Worm (Caenorhabditis elegans) whole organism, late embryonic: ENCODE data around the gene dnj-11.

Experiments
- C08G9.2 ChIP-seq: sonication (generic microtip); optimal IDR thresholded peaks from 2 replicates; lab custom pipeline; 2016; ENCODE audit warnings: mild to moderate bottlenecking, missing genetic modification characterization, moderate library complexity, missing compliant biosample characterization
- C38D4.7 ChIP-seq: fragments of 200-800 bp; sonication (Bioruptor generic); optimal IDR thresholded peaks from 2 replicates; lab custom pipeline; 2018; ENCODE audit warnings: mild to moderate bottlenecking, missing genetic modification characterization, moderate library complexity, missing compliant biosample characterization
- F13H6.1 ChIP-seq: sonication (generic microtip); optimal IDR thresholded peaks from 2 replicates; lab custom pipeline; 2016; ENCODE audit warnings: missing genetic modification characterization, missing compliant biosample characterization
- K02D7.2 ChIP-seq: sonication (generic microtip); optimal IDR thresholded peaks from 2 replicates; lab custom pipeline; 2017; ENCODE audit warnings: mild to moderate bottlenecking, missing genetic modification characterization, missing compliant biosample characterization
- K09A11.1 ChIP-seq: sonication (generic microtip); optimal IDR thresholded peaks from 2 replicates; lab custom pipeline; 2017; ENCODE audit warnings: antibody characterized with exemption, mild to moderate bottlenecking, missing genetic modification characterization, missing compliant biosample characterization; ENCODE audit not compliant: insufficient read depth
- T23F11.4 ChIP-seq: fragments of 200-800 bp; sonication (Bioruptor generic); optimal IDR thresholded peaks from 2 replicates; lab custom pipeline; 2018; ENCODE audit warnings: mild to moderate bottlenecking, missing genetic modification characterization, missing compliant biosample characterization
- ahr-1 ChIP-seq: sonication (generic microtip); optimal IDR thresholded peaks from 2 replicates; lab custom pipeline; 2016; ENCODE audit warnings: missing genetic modification characterization, missing compliant biosample characterization
- ceh-19 ChIP-seq: fragments of 200-800 bp; sonication (Bioruptor generic); optimal IDR thresholded peaks from 2 replicates; lab custom pipeline; 2018; ENCODE audit warnings: mild to moderate bottlenecking, missing genetic modification characterization, missing compliant biosample characterization
- ceh-22 ChIP-seq: sonication (generic microtip); optimal IDR thresholded peaks from 2 replicates; lab custom pipeline; 2017; ENCODE audit warnings: missing biosample characterization, missing genetic modification characterization
- ceh-30 ChIP-seq: fragments of 150-350 bp; optimal IDR thresholded peaks from 2 replicates; lab custom pipeline; 2014; ENCODE audit warnings: missing biosample characterization, missing genetic modification characterization
- ceh-31 ChIP-seq: sonication (generic microtip); optimal IDR thresholded peaks from 2 replicates; lab custom pipeline; 2016; ENCODE audit warnings: missing genetic modification characterization, missing compliant biosample characterization
- ceh-34 ChIP-seq: sonication (generic microtip); optimal IDR thresholded peaks from 2 replicates; lab custom pipeline; 2016; ENCODE audit warnings: mild to moderate bottlenecking, missing genetic modification characterization, missing compliant biosample characterization
- ceh-45 ChIP-seq: fragments of 200-800 bp; sonication (Bioruptor generic); IDR thresholded peaks from 2 replicates; pipeline ENCODE4 v1.3.6; 2022; ENCODE audit warnings: missing genetic modification reagents, missing genetic modification characterization, missing compliant biosample characterization
- ceh-48 ChIP-seq: sonication (generic microtip); optimal IDR thresholded peaks from 2 replicates; lab custom pipeline; 2016; ENCODE audit warnings: missing genetic modification characterization, inconsistent platforms, missing compliant biosample characterization
- ceh-6 ChIP-seq: fragments of 200-800 bp; sonication (Bioruptor generic); optimal IDR thresholded peaks from 2 replicates; lab custom pipeline; 2018; ENCODE audit warnings: mild to moderate bottlenecking, missing genetic modification characterization, missing compliant biosample characterization
- ceh-9 ChIP-seq: sonication (generic microtip); optimal IDR thresholded peaks from 2 replicates; lab custom pipeline; 2016; ENCODE audit warnings: mild to moderate bottlenecking, missing genetic modification characterization, inconsistent platforms, missing compliant biosample characterization
- che-1 ChIP-seq: sonication (generic microtip); optimal IDR thresholded peaks from 2 replicates; lab custom pipeline; 2016; ENCODE audit warnings: mild to moderate bottlenecking, missing genetic modification characterization, missing compliant biosample characterization
- elt-2 ChIP-seq: sonication (generic microtip); optimal IDR thresholded peaks from 2 replicates; lab custom pipeline; 2016; ENCODE audit warnings: missing genetic modification reagents, missing genetic modification characterization, missing compliant biosample characterization
- elt-4 ChIP-seq: sonication (generic microtip); optimal IDR thresholded peaks from 2 replicates; lab custom pipeline; 2016; ENCODE audit warnings: missing genetic modification characterization, missing compliant biosample characterization
- ets-4 ChIP-seq: sonication (generic microtip); optimal IDR thresholded peaks from 2 replicates; lab custom pipeline; 2016; ENCODE audit warnings: missing genetic modification characterization, missing compliant biosample characterization
- eyg-1 ChIP-seq: sonication (generic microtip); optimal IDR thresholded peaks from 2 replicates; lab custom pipeline; 2016; ENCODE audit warnings: missing genotype, missing genetic modification characterization, missing compliant biosample characterization
- fax-1 ChIP-seq: sonication (generic microtip); optimal IDR thresholded peaks from 2 replicates; lab custom pipeline; 2016; ENCODE audit warnings: missing genotype, missing genetic modification characterization, missing compliant biosample characterization
- fkh-10 ChIP-seq: fragments of 150-350 bp; optimal IDR thresholded peaks from 2 replicates; lab custom pipeline; 2014; ENCODE audit warnings: missing biosample characterization, missing genetic modification reagents, missing genetic modification characterization
- gmeb-2 ChIP-seq: sonication (generic microtip); optimal IDR thresholded peaks from 2 replicates; lab custom pipeline; 2016; ENCODE audit warnings: missing genetic modification characterization, inconsistent platforms, missing compliant biosample characterization
- hlh-13 ChIP-seq: fragments of 200-800 bp; sonication (Bioruptor generic); optimal IDR thresholded peaks from 2 replicates; lab custom pipeline; 2018; ENCODE audit warnings: mild to moderate bottlenecking, missing genetic modification characterization, missing compliant biosample characterization
- hlh-15 ChIP-seq: sonication (generic microtip); optimal IDR thresholded peaks from 2 replicates; lab custom pipeline; 2016; ENCODE audit warnings: missing genetic modification characterization, missing compliant biosample characterization
- lim-6 ChIP-seq: sonication (generic microtip); optimal IDR thresholded peaks from 2 replicates; lab custom pipeline; 2016; ENCODE audit warnings: missing genetic modification characterization, missing compliant biosample characterization
- lin-11 ChIP-seq: fragments of 200-800 bp; sonication (Bioruptor generic); optimal IDR thresholded peaks from 2 replicates; lab custom pipeline; 2018; ENCODE audit warnings: mild to moderate bottlenecking, missing genetic modification characterization, missing compliant biosample characterization
- nfya-1 ChIP-seq: sonication (generic microtip); optimal IDR thresholded peaks from 2 replicates; lab custom pipeline; 2017; ENCODE audit warnings: missing genetic modification characterization, mild to moderate bottlenecking, missing compliant biosample characterization, antibody characterized with exemption, moderate library complexity
- nhr-232 ChIP-seq: sonication (generic microtip); optimal IDR thresholded peaks from 2 replicates; lab custom pipeline; 2016; ENCODE audit warnings: missing genetic modification characterization, missing compliant biosample characterization
- odd-2 ChIP-seq: sonication (generic microtip); optimal IDR thresholded peaks from 2 replicates; lab custom pipeline; 2017; ENCODE audit warnings: antibody characterized with exemption, mild to moderate bottlenecking, missing genetic modification characterization, missing compliant biosample characterization
- pag-3 ChIP-seq: sonication (generic microtip); optimal IDR thresholded peaks from 2 replicates; lab custom pipeline; 2016; ENCODE audit warnings: missing compliant biosample characterization, missing genetic modification characterization, borderline replicate concordance
- pha-2 ChIP-seq: sonication (generic microtip); optimal IDR thresholded peaks from 2 replicates; lab custom pipeline; 2017; ENCODE audit warnings: mild to moderate bottlenecking, missing genetic modification characterization, missing compliant biosample characterization
- pqm-1 ChIP-seq: sonication (generic microtip); optimal IDR thresholded peaks from 2 replicates; lab custom pipeline; 2016; ENCODE audit warnings: missing genetic modification characterization, missing compliant biosample characterization
- pros-1 ChIP-seq: fragments of 150-350 bp; optimal IDR thresholded peaks from 2 replicates; lab custom pipeline; 2014; ENCODE audit warnings: missing biosample characterization, missing genetic modification reagents, missing genetic modification characterization
- sox-4 ChIP-seq: sonication (generic microtip); optimal IDR thresholded peaks from 2 replicates; lab custom pipeline; 2017; ENCODE audit warnings: mild to moderate bottlenecking, missing genetic modification characterization, inconsistent platforms, missing compliant biosample characterization
- syd-9 ChIP-seq: sonication (generic microtip); optimal IDR thresholded peaks from 2 replicates; lab custom pipeline; 2016; ENCODE audit warnings: mild to moderate bottlenecking, missing genetic modification characterization, moderate library complexity, missing compliant biosample characterization
- tbx-2 ChIP-seq: sonication (generic microtip); optimal IDR thresholded peaks from 2 replicates; lab custom pipeline; 2016; ENCODE audit warnings: missing genetic modification characterization, missing compliant biosample characterization

dnj-11 gene

DNA sequence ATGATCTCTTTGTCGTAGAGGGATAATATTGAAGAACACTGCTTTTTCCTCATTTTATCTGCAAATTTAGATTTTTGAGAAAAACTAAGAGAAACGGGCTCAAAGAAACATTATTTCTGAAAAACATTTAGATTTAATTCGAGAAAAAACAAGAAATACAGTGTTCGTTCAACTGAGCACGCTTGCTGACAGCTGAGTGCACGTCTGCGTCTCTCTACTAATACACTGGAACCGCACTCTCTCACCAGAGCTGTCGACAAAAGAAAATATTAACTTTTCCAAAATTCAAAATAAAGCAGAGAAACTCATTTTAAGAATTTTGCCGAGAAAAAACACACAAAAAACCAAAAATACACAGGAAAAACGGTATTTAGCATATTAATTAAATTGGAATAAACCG lies 27.6 kb downstream of the dnj-11 start, which contains the start of gene drh-1:
Gene drh-1, minus strand, starts transcription at position 58 of the 400 bp plus-strand sequence.
- no peak for TF ChIP-seq pag-3 (tag; lab: Kevin White, UChicago)
- no peak for TF ChIP-seq ceh-45 (GFP tag; lab: Robert Waterston, UW)
- no peak for TF ChIP-seq ceh-22
- no peak for TF ChIP-seq hlh-13 (GFP tag; lab: Kevin White, UChicago)
- TF ChIP-seq F13H6.1 (tag; lab: Kevin White, UChicago), result no peak
- no peak for TF ChIP-seq lin-11 (tag; lab: Kevin White, UChicago)
- no peak for TF ChIP-seq ceh-48 (tag; lab: Kevin White, UChicago)
- no peak for TF ChIP-seq sox-4
- TF ChIP-seq K02D7.2, result no peak
- no peak for TF ChIP-seq eyg-1 (tag; lab: Kevin White, UChicago)
- no peak for TF ChIP-seq pros-1 (tag; lab: Kevin White, UChicago)
- TF ChIP-seq ets-4 (tag; lab: Kevin White, UChicago), result no peak
- TF ChIP-seq gmeb-2 (tag; lab: Kevin White, UChicago), result no peak
- TF ChIP-seq che-1 (tag; lab: Kevin White, UChicago), result no peak
- no peak for TF ChIP-seq fkh-10 (GFP tag; lab: Kevin White, UChicago)
- TF ChIP-seq K09A11.1 (tag; lab: Kevin White, UChicago), result no peak
- no peak for TF ChIP-seq pha-2 (tag; lab: Kevin White, UChicago)
- TF ChIP-seq tbx-2 (tag; lab: Kevin White, UChicago), result no peak
- TF ChIP-seq elt-4, result no peak
- TF ChIP-seq ahr-1, result no peak
- TF ChIP-seq, all 69 proteins: peak for 0

DNA sequence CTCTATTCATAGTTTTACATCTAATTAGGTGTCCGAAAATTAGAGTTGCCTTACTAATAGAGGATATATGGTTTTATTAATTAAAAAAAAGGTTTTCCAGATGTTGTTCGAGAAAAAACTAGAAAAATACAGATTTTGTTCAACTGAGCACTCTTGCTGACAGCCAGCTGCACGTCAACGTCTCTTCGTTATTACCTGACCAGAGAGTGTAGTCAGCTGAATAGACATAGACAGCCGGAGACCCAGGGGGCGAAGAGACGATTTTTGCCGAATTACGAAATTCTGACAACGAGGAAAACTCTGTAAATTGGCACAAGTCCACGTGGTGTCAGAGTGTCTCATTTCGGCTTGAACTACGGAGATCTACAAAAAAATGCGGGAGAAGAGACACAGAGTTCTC lies 32.9 kb downstream of the dnj-11 start:
- no peak for TF ChIP-seq ceh-34 (tag; lab: Kevin White, UChicago)
- TF ChIP-seq ceh-19 (GFP tag; lab: Kevin White, UChicago), result no peak
- no peak for TF ChIP-seq ceh-6 (GFP tag; lab: Kevin White, UChicago)
- no peak for TF ChIP-seq gmeb-2 (tag; lab: Kevin White, UChicago)
- no peak for TF ChIP-seq lim-6
- no peak for TF ChIP-seq ceh-9 (tag; lab: Kevin White, UChicago)

DNA sequence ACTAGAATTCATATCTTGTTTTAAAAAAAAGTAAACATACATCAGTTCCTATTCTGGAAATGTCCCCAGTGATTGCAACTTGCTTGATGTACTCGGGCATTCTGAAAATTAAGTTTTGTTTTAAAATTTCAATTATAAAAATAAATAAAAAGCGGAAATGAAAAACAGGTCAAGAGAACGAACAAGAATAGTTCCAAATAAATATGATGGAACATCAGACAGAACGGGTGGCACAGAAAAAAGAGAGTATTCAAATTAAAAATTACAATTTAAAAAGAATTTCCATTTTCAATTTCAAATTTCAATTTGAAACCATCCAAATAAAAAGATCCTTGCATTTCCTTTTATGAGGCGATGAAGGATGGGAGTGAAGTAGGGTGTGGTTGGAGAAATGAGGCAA lies 35.6 kb downstream of the dnj-11 start, which contains the start of gene C01B10.3:
Gene C01B10.3, minus strand, starts transcription at position 101 of the 400 bp plus-strand sequence.
- TF ChIP-seq ets-4 (tag; lab: Kevin White, UChicago) (no peak), nhr-232 (tag; lab: Kevin White, UChicago) (no peak), fax-1 (tag; lab: Kevin White, UChicago) (no peak), nfya-1 (no peak), syd-9 (tag; lab: Kevin White, UChicago) (no peak), ceh-30 (no peak), odd-2 (no peak), C38D4.7 (GFP tag; lab: Kevin White, UChicago) (no peak), ceh-22 (no peak), gmeb-2 (tag; lab: Kevin White, UChicago) (no peak), ceh-45 (GFP tag; lab: Robert Waterston, UW) (no peak), pqm-1 (tag; lab: Kevin White, UChicago) (no peak), T23F11.4 (GFP tag; lab: Kevin White, UChicago) (no peak), K02D7.2 (no peak), hlh-15 (no peak), elt-2 (tag; lab: Kevin White, UChicago) (no peak), C08G9.2 (no peak), ceh-31 (tag; lab: Kevin White, UChicago) (no peak)
